Fruit fly (Drosophila melanogaster) whole organism, prepupa: ENCODE results near the gene Uros2.

Experiments used
- CG10631 ChIP-seq: fragments of 200-800 bp; sonication (Bioruptor generic); optimal IDR thresholded peaks from 2 replicates; lab custom pipeline; 2016; ENCODE audit warnings: missing biosample characterization, missing genetic modification characterization
- CG10669 ChIP-seq: fragments of 200-800 bp; sonication (Bioruptor generic); optimal IDR thresholded peaks from 3 replicates; lab custom pipeline; 2018; ENCODE audit warnings: missing biosample characterization, mild to moderate bottlenecking, missing genetic modification characterization, moderate library complexity
- CG11902 ChIP-seq: fragments of 200-800 bp; sonication (Bioruptor generic); optimal IDR thresholded peaks from 3 replicates; lab custom pipeline; 2016; ENCODE audit warnings: missing biosample characterization, missing genetic modification characterization
- CG15336 ChIP-seq: fragments of 200-800 bp; sonication (Bioruptor generic); IDR thresholded peaks from 2 replicates; pipeline ENCODE4 v1.3.6; 2022; ENCODE audit warnings: missing biosample characterization, missing genetic modification characterization
- CG1621 ChIP-seq: fragments of 200-800 bp; sonication (Bioruptor generic); optimal IDR thresholded peaks from 3 replicates; lab custom pipeline; 2018; ENCODE audit warnings: missing biosample characterization, mild to moderate bottlenecking, missing genetic modification characterization
- CG16779 ChIP-seq: fragments of 200-800 bp; sonication (Bioruptor generic); optimal IDR thresholded peaks from 3 replicates; lab custom pipeline; 2017; ENCODE audit warnings: missing biosample characterization, mild to moderate bottlenecking, missing genetic modification characterization
- CG3032 ChIP-seq: fragments of 200-800 bp; optimal IDR thresholded peaks from 2 replicates; lab custom pipeline; 2019; ENCODE audit warnings: missing biosample characterization, mild to moderate bottlenecking, missing genetic modification characterization, moderate library complexity
- CG31627 ChIP-seq: fragments of 200-800 bp; sonication (Bioruptor generic); optimal IDR thresholded peaks from 3 replicates; lab custom pipeline; 2016; ENCODE audit warnings: missing biosample characterization, missing genetic modification characterization
- CG34406 ChIP-seq: fragments of 200-800 bp; sonication (Bioruptor generic); optimal IDR thresholded peaks from 3 replicates; lab custom pipeline; 2016; ENCODE audit warnings: missing biosample characterization, missing genetic modification characterization
- CG3919 ChIP-seq: fragments of 200-800 bp; sonication (Bioruptor generic); optimal IDR thresholded peaks from 3 replicates; lab custom pipeline; 2016; ENCODE audit warnings: missing biosample characterization, missing genetic modification characterization
- CG6163 ChIP-seq: fragments of 200-800 bp; sonication (Bioruptor generic); IDR thresholded peaks from 3 replicates; pipeline ENCODE4 v1.3.6; 2022; ENCODE audit warnings: missing biosample characterization, missing genetic modification characterization
- CG6792 ChIP-seq: fragments of 200-800 bp; sonication (Bioruptor generic); optimal IDR thresholded peaks from 3 replicates; lab custom pipeline; 2016; ENCODE audit warnings: missing biosample characterization, missing genetic modification characterization
- CG6854 ChIP-seq: fragments of 200-800 bp; sonication (Bioruptor generic); optimal IDR thresholded peaks from 2 replicates; lab custom pipeline; 2017; ENCODE audit warnings: missing biosample characterization, mild to moderate bottlenecking, missing genetic modification characterization
- CG8632 ChIP-seq: fragments of 200-800 bp; sonication (Bioruptor generic); optimal IDR thresholded peaks from 3 replicates; lab custom pipeline; 2016; ENCODE audit warnings: missing biosample characterization, missing genetic modification characterization
- Eip75B ChIP-seq: fragments of 200-800 bp; sonication (Bioruptor generic); optimal IDR thresholded peaks from 3 replicates; lab custom pipeline; 2016; ENCODE audit warnings: missing biosample characterization, missing genetic modification characterization
- Eip78C ChIP-seq: fragments of 200-800 bp; sonication (Bioruptor generic); peaks from one replicate; lab custom pipeline; 2016; ENCODE audit warnings: missing biosample characterization, missing genetic modification characterization
- Ets96B ChIP-seq: fragments of 200-800 bp; optimal IDR thresholded peaks from 2 replicates; lab custom pipeline; 2019; ENCODE audit warnings: missing biosample characterization, mild to moderate bottlenecking, missing genetic modification characterization, moderate library complexity
- Lpt ChIP-seq: fragments of 200-800 bp; sonication (Bioruptor generic); optimal IDR thresholded peaks from 3 replicates; lab custom pipeline; 2016; ENCODE audit warnings: missing biosample characterization, missing genetic modification characterization
- Smox ChIP-seq: fragments of 200-800 bp; sonication (Bioruptor generic); optimal IDR thresholded peaks from 3 replicates; lab custom pipeline; 2016; ENCODE audit warnings: missing biosample characterization, missing genetic modification characterization
- Sox14 ChIP-seq: fragments of 200-800 bp; sonication (Bioruptor generic); optimal IDR thresholded peaks from 3 replicates; lab custom pipeline; 2016; ENCODE audit warnings: missing biosample characterization, missing genetic modification characterization
- achi ChIP-seq: fragments of 200-800 bp; sonication (Bioruptor generic); optimal IDR thresholded peaks from 3 replicates; lab custom pipeline; 2016; ENCODE audit warnings: missing biosample characterization, missing genetic modification characterization
- cyc ChIP-seq: fragments of 200-800 bp; sonication (Bioruptor generic); optimal IDR thresholded peaks from 3 replicates; lab custom pipeline; 2016; ENCODE audit warnings: missing biosample characterization, missing genetic modification characterization
- dsx ChIP-seq: fragments of 200-800 bp; optimal IDR thresholded peaks from 3 replicates; lab custom pipeline; 2019; ENCODE audit warnings: missing biosample characterization, mild to moderate bottlenecking, missing genetic modification characterization, moderate library complexity; ENCODE audit not compliant: poor library complexity, severe bottlenecking
- esn ChIP-seq: fragments of 200-800 bp; sonication (Bioruptor generic); optimal IDR thresholded peaks from 2 replicates; lab custom pipeline; 2016; ENCODE audit warnings: missing biosample characterization, mild to moderate bottlenecking, missing genetic modification characterization, moderate library complexity
- fkh ChIP-seq: fragments of 200-800 bp; sonication (Bioruptor generic); optimal IDR thresholded peaks from 3 replicates; lab custom pipeline; 2017; ENCODE audit warnings: missing biosample characterization, mild to moderate bottlenecking, missing genetic modification characterization, moderate library complexity
- lz ChIP-seq: fragments of 200-800 bp; sonication (Bioruptor generic); optimal IDR thresholded peaks from 3 replicates; lab custom pipeline; 2016; ENCODE audit warnings: missing biosample characterization, missing genetic modification characterization
- spab ChIP-seq: fragments of 200-800 bp; sonication (Bioruptor generic); optimal IDR thresholded peaks from 2 replicates; lab custom pipeline; 2017; ENCODE audit warnings: missing biosample characterization, mild to moderate bottlenecking, missing genetic modification characterization, missing genetic modification reagents
- ss ChIP-seq, 2 experiments: fragments of 200-800 bp; sonication (Bioruptor generic); optimal IDR thresholded peaks; 2 replicates in 1 of 2; 3 replicates in 1 of 2; lab custom pipeline; 2017 to 2018; ENCODE audit warnings: mild to moderate bottlenecking in 2 of 2, missing biosample characterization in 2 of 2, missing genetic modification characterization in 2 of 2, moderate library complexity in 1 of 2
- svp ChIP-seq: fragments of 200-800 bp; sonication (Bioruptor generic); peaks from one replicate; lab custom pipeline; 2016; ENCODE audit warnings: missing biosample characterization, missing genetic modification characterization

The Uros2 gene

DNA sequence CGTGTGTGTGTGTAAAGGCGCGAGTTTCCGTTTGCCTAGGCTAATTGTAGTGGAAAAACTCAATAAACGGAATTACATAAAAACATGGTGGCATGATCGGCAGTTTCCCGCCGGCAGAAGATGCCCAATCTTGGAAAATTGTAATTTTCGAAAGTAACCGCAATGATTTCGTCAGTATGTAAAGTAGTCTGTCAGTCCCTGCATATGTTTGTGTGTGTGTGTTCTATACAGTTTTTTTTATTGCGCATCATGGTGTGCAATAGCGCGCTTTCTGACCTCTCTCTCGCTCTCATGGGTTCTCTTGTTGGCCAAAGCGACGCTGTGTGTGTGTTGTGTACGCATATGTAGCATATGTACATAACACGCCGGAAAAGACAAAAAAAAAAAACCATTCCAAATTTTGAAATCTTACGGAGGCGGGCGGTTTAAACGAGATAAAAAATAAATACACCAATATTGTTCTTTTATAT is 6.0 kb downstream of the Uros2 start (continued):
- TF ChIP-seq achi (GFP tag; lab: Kevin White, UChicago) (peak; percentile 35), CG16779 (tag; lab: Kevin White, UChicago) (no peak), CG8632 (GFP tag; lab: Kevin White, UChicago) (no peak), Eip75B (GFP tag; lab: Kevin White, UChicago) (no peak), Lpt (GFP tag; lab: Kevin White, UChicago) (peak; percentile 64), CG34406 (GFP tag; lab: Kevin White, UChicago) (peak; percentile 37), fkh (peak; percentile 95), CG11902 (no peak), CG31627 (GFP tag; lab: Kevin White, UChicago) (no peak), CG6163 (peak; percentile 51; the same call in 1 of the 3 replicates), lz (GFP tag; lab: Kevin White, UChicago) (no peak), dsx (GFP tag; lab: Kevin White, UChicago) (no peak)
- TF ChIP-seq, all 60 proteins: peak for 23

DNA sequence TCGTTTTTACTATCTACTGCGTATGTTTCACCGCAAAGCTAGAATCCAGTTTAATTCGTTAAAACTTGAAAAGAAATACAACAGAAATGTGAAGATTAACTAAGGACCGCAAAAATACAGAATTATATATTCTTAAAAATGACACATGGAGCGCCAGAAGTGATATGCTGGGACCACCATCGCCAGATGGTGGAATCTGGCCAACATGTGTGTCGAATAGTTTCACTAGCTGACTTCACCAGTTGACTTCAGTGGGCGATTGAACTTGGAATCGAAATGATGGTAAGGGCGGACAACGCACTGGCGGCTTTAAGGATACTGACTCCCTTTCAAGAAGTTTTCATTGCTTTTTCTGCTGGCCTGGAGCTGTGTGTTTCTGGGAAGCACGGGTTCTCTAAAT is 13.7 kb downstream of the Uros2 start, which contains the start of gene CG9593:
Gene CG9593, plus strand, starts transcription at position 270 of the 400 bp plus-strand sequence.
- TF ChIP-seq Smox (GFP tag; lab: Kevin White, UChicago) (no peak), Eip78C (GFP tag; lab: Kevin White, UChicago) (peak; percentile 10), CG34406 (GFP tag; lab: Kevin White, UChicago) (no peak), Sox14 (GFP tag; lab: Kevin White, UChicago) (no peak), CG15336 (GFP tag; lab: Robert Waterston, UW) (no peak), CG3032 (no peak)

DNA sequence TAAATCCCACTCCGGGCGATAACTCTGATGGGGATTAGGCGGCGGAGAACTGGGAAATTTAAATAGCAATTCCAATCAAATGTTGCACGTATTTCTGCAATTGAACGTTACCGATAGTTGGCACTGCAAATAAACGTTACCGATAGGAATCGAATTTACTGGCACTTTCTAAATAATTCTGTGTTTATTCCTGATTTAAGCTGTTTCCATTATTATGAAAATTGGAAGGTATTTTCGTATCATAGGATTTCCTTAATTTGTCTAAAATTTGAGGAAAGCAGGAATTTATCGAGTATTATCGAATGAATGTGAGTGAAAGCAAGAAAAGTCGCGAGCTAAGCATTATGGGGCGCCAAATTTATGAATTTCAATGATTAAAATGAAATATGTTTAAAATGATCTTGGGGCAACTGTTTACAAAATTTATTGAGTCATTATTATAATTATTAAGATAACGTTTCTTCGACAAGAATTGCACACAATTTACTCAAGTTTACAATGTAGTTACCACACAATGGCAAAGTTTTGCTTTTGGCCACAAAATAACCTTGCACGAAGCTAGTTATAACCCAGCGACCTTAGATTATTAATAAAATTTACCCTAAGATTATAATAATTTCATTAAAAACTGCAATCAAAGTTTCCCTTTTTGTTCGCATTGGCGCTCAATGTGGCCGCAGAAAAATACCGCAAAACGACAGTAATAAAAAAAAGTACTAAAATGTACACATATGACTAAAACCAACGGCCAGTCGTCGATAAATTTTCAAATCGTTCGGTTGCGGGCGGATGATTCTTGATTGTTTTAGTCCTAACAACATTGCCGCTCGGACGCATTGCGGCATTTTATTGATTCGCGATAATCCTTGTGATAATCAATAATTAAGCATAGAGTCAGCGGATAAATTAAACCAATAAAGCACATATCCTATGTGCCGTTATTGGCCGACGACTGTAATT is 15.5 kb downstream of the Uros2 start, which contains the start of gene alpha-Man-IIb:
Gene alpha-Man-IIb, plus strand, starts transcription at position 747 of the 960 bp plus-strand sequence.
- TF ChIP-seq Eip78C (GFP tag; lab: Kevin White, UChicago): peak; percentile 74
- TF ChIP-seq Eip75B (GFP tag; lab: Kevin White, UChicago): peak; percentile 13
- peak; percentile 22 for TF ChIP-seq CG31627 (GFP tag; lab: Kevin White, UChicago)
- peak; percentile 12 for TF ChIP-seq cyc (GFP tag; lab: Kevin White, UChicago)
- peak; percentile 7 for TF ChIP-seq CG3919 (GFP tag; lab: Kevin White, UChicago)
- TF ChIP-seq CG6792: no peak
- peak in 1 of 2 experiments; percentile 23 for TF ChIP-seq ss (GFP tag; optimal IDR thresholded peaks at IDR 0.05; lab: Kevin White, UChicago)
- peak; percentile 26 for TF ChIP-seq CG1621
- TF ChIP-seq CG6163: peak; percentile 30; the same call in 1 of the 3 replicates
- peak; percentile 52 for TF ChIP-seq CG6854 (GFP tag; lab: Kevin White, UChicago)
- TF ChIP-seq CG3032: peak; percentile 59
- TF ChIP-seq dsx (GFP tag; lab: Kevin White, UChicago): peak; percentile 69
- TF ChIP-seq Ets96B (tag; lab: Kevin White, UChicago): no peak
- peak; percentile 34 for TF ChIP-seq Sox14 (GFP tag; lab: Kevin White, UChicago)
- TF ChIP-seq CG10669: no peak
- TF ChIP-seq fkh: peak; percentile 98
- peak; percentile 70 for TF ChIP-seq svp
- TF ChIP-seq esn (GFP tag; lab: Kevin White, UChicago): peak; percentile 19
- TF ChIP-seq lz (GFP tag; lab: Kevin White, UChicago): peak; percentile 5
- TF ChIP-seq CG10631 (GFP tag; lab: Kevin White, UChicago): no peak

DNA sequence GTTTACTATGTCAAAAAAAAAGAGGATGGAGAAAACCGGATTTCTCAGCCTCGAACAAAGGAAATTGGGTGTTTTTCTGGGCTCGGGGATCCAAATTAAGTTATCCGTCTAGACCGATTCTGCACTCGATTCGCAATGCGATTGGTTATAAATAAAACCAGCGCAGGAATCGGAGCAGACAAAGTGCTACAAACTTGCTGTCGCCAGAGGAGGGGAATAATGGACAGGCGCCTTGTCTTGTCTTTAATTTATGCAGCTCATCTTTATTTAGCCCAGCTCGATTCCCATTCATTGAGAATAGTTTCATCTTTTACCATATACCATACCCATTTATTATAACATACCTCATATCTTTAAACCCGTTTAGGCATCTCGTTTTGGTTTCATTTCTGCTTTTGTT is 16.4 kb downstream of the Uros2 start:
- TF ChIP-seq CG3919 (GFP tag; lab: Kevin White, UChicago) (no peak), CG34406 (GFP tag; lab: Kevin White, UChicago) (no peak), CG8632 (GFP tag; lab: Kevin White, UChicago) (no peak), spab (GFP tag; lab: Kevin White, UChicago) (no peak), dsx (GFP tag; lab: Kevin White, UChicago) (peak; percentile 96)
- TF ChIP-seq, all 60 proteins: peak for 1
